Fruit fly (Drosophila melanogaster) whole organism, wandering third instar larva: ENCODE data around the gene CG14535.

Source experiments
- Dif ChIP-seq: fragments of 200-275, 200-300 bp; sonication (Bioruptor generic); optimal IDR thresholded peaks from 2 replicates; lab custom pipeline; 2018; ENCODE audit warnings: missing biosample characterization, missing genetic modification characterization; ENCODE audit not compliant: partially characterized antibody
- h ChIP-seq: fragments of 200-800 bp; sonication (Bioruptor generic); optimal IDR thresholded peaks from 3 replicates; lab custom pipeline; 2016; ENCODE audit warnings: missing biosample characterization, mild to moderate bottlenecking, missing genetic modification characterization
- pan ChIP-seq: fragments of >200 bp; optimal IDR thresholded peaks from 2 replicates; lab custom pipeline; 2017
- tai ChIP-seq: sonication (Bioruptor generic); optimal IDR thresholded peaks from 2 replicates; lab custom pipeline; 2016; ENCODE audit warnings: missing biosample characterization, missing genetic modification characterization

dm6 chr2L:7885271-7885670 lies 30.0 kb upstream of the CG14535 start, which contains the start of the genes SmE and CG34132:
- TF ChIP-seq h (GFP tag; lab: Kevin White, UChicago) (no peak), Dif (GFP tag; lab: Kevin White, UChicago) (no peak), tai (GFP tag; lab: Kevin White, UChicago) (no peak), pan (lab: Kevin White, UChicago) (no peak)
